Fruit fly (Drosophila melanogaster) whole organism, embryonic: ENCODE measurements around the gene Ir67a.

ENCODE experiments used
- BtbVII ChIP-seq: fragments of 200-800 bp; sonication (Bioruptor generic); optimal IDR thresholded peaks from 3 replicates; lab custom pipeline; 2017; ENCODE audit warnings: missing biosample characterization, mild to moderate bottlenecking, missing genetic modification characterization
- CG10147 ChIP-seq: fragments of 200-800 bp; sonication (Bioruptor generic); optimal IDR thresholded peaks from 2 replicates; lab custom pipeline; 2019; ENCODE audit warnings: missing biosample characterization, mild to moderate bottlenecking, missing genetic modification characterization, moderate library complexity
- CG10366 ChIP-seq: fragments of 200-800 bp; sonication (Bioruptor generic); IDR thresholded peaks from 2 replicates; pipeline ENCODE4 v1.3.6; 2022; ENCODE audit warnings: missing biosample characterization, missing genetic modification characterization
- CG10543 ChIP-seq: fragments of 200-800 bp; sonication (Bioruptor generic); optimal IDR thresholded peaks from 3 replicates; lab custom pipeline; 2017; ENCODE audit warnings: missing biosample characterization, mild to moderate bottlenecking, missing genetic modification characterization, moderate library complexity
- CG13624 ChIP-seq: fragments of 200-800 bp; sonication (Bioruptor generic); optimal IDR thresholded peaks from 2 replicates; lab custom pipeline; 2016; ENCODE audit warnings: missing biosample characterization, missing genetic modification characterization
- CG13894 ChIP-seq: fragments of 200-800 bp; sonication (Bioruptor generic); optimal IDR thresholded peaks from 3 replicates; lab custom pipeline; 2018; ENCODE audit warnings: missing biosample characterization, mild to moderate bottlenecking, missing genetic modification characterization, moderate library complexity
- CG15514 ChIP-seq: fragments of 200-800 bp; sonication (Bioruptor generic); optimal IDR thresholded peaks from 3 replicates; lab custom pipeline; 2017; ENCODE audit warnings: missing biosample characterization, missing genetic modification characterization, mild to moderate bottlenecking, moderate library complexity, missing genetic modification reagents
- CG17385 ChIP-seq: fragments of 200-800 bp; sonication (Bioruptor generic); optimal IDR thresholded peaks from 3 replicates; lab custom pipeline; 2018; ENCODE audit warnings: missing biosample characterization, mild to moderate bottlenecking, missing genetic modification characterization
- CG34224 ChIP-seq: fragments of 200-800 bp; sonication (Bioruptor generic); IDR thresholded peaks from 3 replicates; pipeline ENCODE4 v1.3.6; 2022; ENCODE audit warnings: missing biosample characterization, missing genetic modification characterization; ENCODE audit not compliant: partially characterized antibody
- CG34422 ChIP-seq: fragments of 200-800 bp; sonication (Bioruptor generic); IDR thresholded peaks from 3 replicates; pipeline ENCODE4 v1.3.6; 2022; ENCODE audit warnings: missing biosample characterization, missing genetic modification characterization
- CG8359 ChIP-seq: fragments of 200-800 bp; sonication (Bioruptor generic); optimal IDR thresholded peaks from 2 replicates; lab custom pipeline; 2017; ENCODE audit warnings: missing biosample characterization, mild to moderate bottlenecking, missing genetic modification characterization, borderline replicate concordance
- CG8478 ChIP-seq: fragments of >200 bp; optimal IDR thresholded peaks from 2 replicates; lab custom pipeline; 2018
- CHES-1-like ChIP-seq: fragments of 200-800 bp; sonication (Bioruptor generic); optimal IDR thresholded peaks from 2 replicates; lab custom pipeline; 2016; ENCODE audit warnings: missing biosample characterization, missing genetic modification characterization
- Dbx ChIP-seq: fragments of 200-800 bp; sonication (Bioruptor generic); IDR thresholded peaks from 3 replicates; pipeline ENCODE4 v1.3.6; 2022; ENCODE audit warnings: missing biosample characterization, missing genetic modification characterization
- Deaf1 ChIP-seq: fragments of 200-800 bp; optimal IDR thresholded peaks from 3 replicates; lab custom pipeline; 2019; ENCODE audit warnings: missing biosample characterization, mild to moderate bottlenecking, missing genetic modification characterization, moderate library complexity
- Dref ChIP-seq: fragments of 200-800 bp; sonication (Bioruptor generic); IDR thresholded peaks from 2 replicates; pipeline ENCODE4 v1.3.6; 2022; ENCODE audit warnings: missing biosample characterization, missing genetic modification characterization
- Drgx ChIP-seq: fragments of 200-800 bp; sonication (Bioruptor generic); IDR thresholded peaks from 2 replicates; pipeline ENCODE4 v1.3.6; 2022; ENCODE audit warnings: missing biosample characterization, missing genetic modification characterization
- Eip74EF ChIP-seq, 2 experiments: fragments of 200-800 bp in 1 of 2; fragments of >200 bp in 1 of 2; sonication (Bioruptor generic) in 1 of 2; optimal IDR thresholded peaks; 2 replicates each; lab custom pipeline; 2017 to 2019; ENCODE audit warnings: missing biosample characterization in 2 of 2, missing genetic modification characterization in 2 of 2, mild to moderate bottlenecking in 1 of 2, moderate library complexity in 1 of 2
- Hand ChIP-seq: fragments of 200-800 bp; sonication (Bioruptor generic); optimal IDR thresholded peaks from 2 replicates; lab custom pipeline; 2017; ENCODE audit warnings: mild to moderate bottlenecking, missing biosample characterization, missing genetic modification reagents, missing genetic modification characterization
- Jarid2 ChIP-seq: fragments of 200-800 bp; sonication (Bioruptor generic); optimal IDR thresholded peaks from 3 replicates; lab custom pipeline; 2017; ENCODE audit warnings: mild to moderate bottlenecking, missing biosample characterization, missing genetic modification reagents, missing genetic modification characterization
- MTF-1 ChIP-seq: fragments of 200-800 bp; sonication (Bioruptor generic); optimal IDR thresholded peaks from 2 replicates; lab custom pipeline; 2018; ENCODE audit warnings: missing biosample characterization, mild to moderate bottlenecking, missing genetic modification characterization, borderline replicate concordance
- Max ChIP-seq: fragments of 200-800 bp; sonication (Bioruptor generic); optimal IDR thresholded peaks from 2 replicates; lab custom pipeline; 2016; ENCODE audit warnings: missing biosample characterization, mild to moderate bottlenecking, missing genetic modification characterization
- Med ChIP-seq: fragments of 200-800 bp; sonication (Bioruptor generic); peaks from one replicate; lab custom pipeline; 2016; ENCODE audit warnings: missing biosample characterization, missing genetic modification characterization, mild to moderate bottlenecking, inconsistent platforms, moderate library complexity
- Meics ChIP-seq: fragments of 200-800 bp; sonication (Bioruptor generic); optimal IDR thresholded peaks from 2 replicates; lab custom pipeline; 2017; ENCODE audit warnings: missing biosample characterization, mild to moderate bottlenecking, missing genetic modification characterization
- Myb ChIP-seq: fragments of 200-800 bp; sonication (Bioruptor generic); optimal IDR thresholded peaks from 2 replicates; lab custom pipeline; 2016; ENCODE audit warnings: missing biosample characterization, missing genetic modification characterization
- Nf-YC ChIP-seq: fragments of 200-800 bp; optimal IDR thresholded peaks from 3 replicates; lab custom pipeline; 2019; ENCODE audit warnings: missing biosample characterization, mild to moderate bottlenecking, missing genetic modification characterization, moderate library complexity
- Rfx ChIP-seq: fragments of 200-800 bp; sonication (Bioruptor generic); IDR thresholded peaks from 2 replicates; pipeline ENCODE4 v1.3.6; 2022; ENCODE audit warnings: missing biosample characterization, missing genetic modification characterization
- Scr ChIP-seq: fragments of 200-800 bp; sonication (Bioruptor generic); IDR thresholded peaks from 2 replicates; pipeline ENCODE4 v1.3.6; 2022; ENCODE audit warnings: missing biosample characterization, missing genetic modification characterization; ENCODE audit not compliant: partially characterized antibody
- Xrp1 ChIP-seq: fragments of 200-800 bp; sonication (Bioruptor generic); IDR thresholded peaks from 2 replicates; pipeline ENCODE4 v1.3.6; 2022; ENCODE audit warnings: missing biosample characterization, missing genetic modification characterization
- abd-A ChIP-seq: fragments of 200-800 bp; sonication (Bioruptor generic); optimal IDR thresholded peaks from 3 replicates; lab custom pipeline; 2019; ENCODE audit warnings: missing biosample characterization, mild to moderate bottlenecking, missing genetic modification characterization, moderate library complexity
- ash1 ChIP-seq: fragments of 200-800 bp; sonication (Bioruptor generic); optimal IDR thresholded peaks from 2 replicates; lab custom pipeline; 2018; ENCODE audit warnings: missing biosample characterization, mild to moderate bottlenecking, missing genetic modification characterization
- ato ChIP-seq: fragments of 200-800 bp; sonication (Bioruptor generic); IDR thresholded peaks from 2 replicates; pipeline ENCODE4 v1.3.6; 2022; ENCODE audit warnings: missing biosample characterization, missing genetic modification characterization; ENCODE audit not compliant: partially characterized antibody
- bowl ChIP-seq: fragments of 200-800 bp; sonication (Bioruptor generic); IDR thresholded peaks from 2 replicates; pipeline ENCODE4 v1.3.6; 2022; ENCODE audit warnings: missing biosample characterization, missing genetic modification characterization
- cwo ChIP-seq: fragments of 200-800 bp; sonication (Bioruptor generic); optimal IDR thresholded peaks from 3 replicates; lab custom pipeline; 2017; ENCODE audit warnings: missing biosample characterization, missing genetic modification characterization, mild to moderate bottlenecking, moderate library complexity, missing genetic modification reagents
- hkb ChIP-seq, 2 experiments: fragments of 200-800 bp in 1 of 2; fragments of >200 bp in 1 of 2; sonication (Bioruptor generic) in 1 of 2; IDR thresholded peaks in 1 of 2; optimal IDR thresholded peaks in 1 of 2; 2 replicates each; pipeline versions ENCODE4 v1.3.6 to Lab custom; 2017 to 2022; ENCODE audit warnings: missing biosample characterization in 1 of 2, missing genetic modification characterization in 1 of 2
- ken ChIP-seq: fragments of 200-800 bp; sonication (Bioruptor generic); IDR thresholded peaks from 3 replicates; pipeline ENCODE4 v1.3.6; 2022; ENCODE audit warnings: missing biosample characterization, missing genetic modification characterization
- kni ChIP-seq: fragments of 200-800 bp; sonication (Bioruptor generic); optimal IDR thresholded peaks from 3 replicates; lab custom pipeline; 2017; ENCODE audit warnings: mild to moderate bottlenecking, missing biosample characterization, missing genetic modification reagents, missing genetic modification characterization
- mirr ChIP-seq: fragments of 200-800 bp; sonication (Bioruptor generic); optimal IDR thresholded peaks from 3 replicates; lab custom pipeline; 2018; ENCODE audit warnings: missing biosample characterization, mild to moderate bottlenecking, missing genetic modification characterization
- nau ChIP-seq: fragments of 200-800 bp; sonication (Bioruptor generic); optimal IDR thresholded peaks from 3 replicates; lab custom pipeline; 2017; ENCODE audit warnings: missing biosample characterization, mild to moderate bottlenecking, missing genetic modification characterization, missing genetic modification reagents
- nom ChIP-seq: fragments of 200-800 bp; sonication (Bioruptor generic); optimal IDR thresholded peaks from 2 replicates; lab custom pipeline; 2017; ENCODE audit warnings: missing biosample characterization, missing genetic modification characterization, mild to moderate bottlenecking, moderate library complexity, missing genetic modification reagents
- pzg ChIP-seq: fragments of 200-800 bp; sonication (Bioruptor generic); optimal IDR thresholded peaks from 3 replicates; lab custom pipeline; 2018; ENCODE audit warnings: missing biosample characterization, mild to moderate bottlenecking, missing genetic modification characterization, moderate library complexity
- ranshi ChIP-seq: fragments of 200-800 bp; sonication (Bioruptor generic); IDR thresholded peaks from 2 replicates; pipeline ENCODE4 v1.3.6; 2022; ENCODE audit warnings: missing biosample characterization, missing genetic modification characterization
- scrt ChIP-seq: fragments of 200-800 bp; sonication (Bioruptor generic); optimal IDR thresholded peaks from 2 replicates; lab custom pipeline; 2018; ENCODE audit warnings: missing biosample characterization, mild to moderate bottlenecking, missing genetic modification characterization, moderate library complexity
- sens ChIP-seq: fragments of 200-800 bp; sonication (Bioruptor generic); peaks from one replicate; lab custom pipeline; 2016; ENCODE audit warnings: missing biosample characterization, missing genetic modification characterization
- slbo ChIP-seq: fragments of 200-800 bp; sonication (Bioruptor generic); IDR thresholded peaks from 2 replicates; pipeline ENCODE4 v1.3.6; 2022; ENCODE audit warnings: missing biosample characterization, missing genetic modification characterization
- sob ChIP-seq: fragments of 200-800 bp; sonication (Bioruptor generic); IDR thresholded peaks from 2 replicates; pipeline ENCODE4 v1.3.6; 2022; ENCODE audit warnings: missing biosample characterization, missing genetic modification characterization
- tap ChIP-seq: fragments of 200-800 bp; optimal IDR thresholded peaks from 3 replicates; lab custom pipeline; 2019; ENCODE audit warnings: missing biosample characterization, mild to moderate bottlenecking, missing genetic modification characterization, moderate library complexity
- unpg ChIP-seq: fragments of 200-800 bp; sonication (Bioruptor generic); optimal IDR thresholded peaks from 3 replicates; lab custom pipeline; 2018; ENCODE audit warnings: missing biosample characterization, mild to moderate bottlenecking, missing genetic modification characterization, moderate library complexity

The Ir67a gene

dm6 chr3L:9546875-9547324, 3.1 kb upstream of the Ir67a start, which contains the start of gene CG42673 (continued):
- TF ChIP-seq pzg (GFP tag; lab: Kevin White, UChicago): no peak
- peak; percentile 39 for TF ChIP-seq tap (tag; lab: Kevin White, UChicago)
- TF ChIP-seq ken: 0 out of 3 replicates have a peak, but pooled peaks have one; percentile 20
- no peak for TF ChIP-seq CHES-1-like
- peak; percentile 17 for TF ChIP-seq sens (GFP tag; lab: Kevin White, UChicago)
- peak; percentile 32 for TF ChIP-seq kni (GFP tag; lab: Kevin White, UChicago)
- TF ChIP-seq Jarid2 (GFP tag; lab: Kevin White, UChicago): peak; percentile 95
- TF ChIP-seq bowl: peak; percentile 22; the same call in 1 of the 2 replicates
- 0 out of 2 replicates have a peak, but pooled peaks have one; percentile 18 for TF ChIP-seq Scr
- peak; percentile 14 for TF ChIP-seq CG15514 (GFP tag; lab: Kevin White, UChicago)
- peak; percentile 82 for TF ChIP-seq nom (GFP tag; lab: Kevin White, UChicago)
- no peak for TF ChIP-seq CG8478 (lab: Kevin White, UChicago)
- no peak for TF ChIP-seq unpg (GFP tag; lab: Kevin White, UChicago)
- TF ChIP-seq CG10543: peak; percentile 37
- 0 out of 2 replicates have a peak, but pooled peaks have one; percentile 5 for TF ChIP-seq Xrp1 (GFP tag; lab: Robert Waterston, UW)
- peak; percentile 13; the same call in 1 of the 2 replicates for TF ChIP-seq slbo
- TF ChIP-seq CG34224 (GFP tag; lab: Robert Waterston, UW): 0 out of 3 replicates have a peak, but pooled peaks have one; percentile 39
- peak; percentile 16 for TF ChIP-seq CG10147 (GFP tag; lab: Kevin White, UChicago)
- TF ChIP-seq Dref (GFP tag; lab: Robert Waterston, UW): no peak
- 0 out of 2 replicates have a peak, but pooled peaks have one; percentile 33 for TF ChIP-seq ato (GFP tag; lab: Robert Waterston, UW)
- peak; percentile 72; the same call in 1 of the 3 replicates for TF ChIP-seq CG34422 (GFP tag; lab: Robert Waterston, UW)
- TF ChIP-seq Rfx (GFP tag; lab: Robert Waterston, UW): peak; percentile 25; the same call in 1 of the 2 replicates
- peak; percentile 9 for TF ChIP-seq Meics
- no peak for TF ChIP-seq Myb (GFP tag; lab: Kevin White, UChicago)
- peak; percentile 42 for TF ChIP-seq MTF-1 (GFP tag; lab: Kevin White, UChicago)
- TF ChIP-seq Max (GFP tag; lab: Kevin White, UChicago): peak; percentile 69
- TF ChIP-seq Hand: peak; percentile 28
- TF ChIP-seq CG10366 (GFP tag; lab: Robert Waterston, UW): peak; percentile 70
- TF ChIP-seq nau (GFP tag; lab: Kevin White, UChicago): peak; percentile 27
- peak; percentile 8 for TF ChIP-seq ash1
- peak in 1 of 2 experiments; percentile 40 for TF ChIP-seq Eip74EF (GFP tag; optimal IDR thresholded peaks at IDR 0.05; lab: Kevin White, UChicago)
- peak; percentile 60 for TF ChIP-seq Drgx
- TF ChIP-seq Deaf1: peak; percentile 95
- TF ChIP-seq Nf-YC: peak; percentile 99
- TF ChIP-seq CG17385 (GFP tag; lab: Kevin White, UChicago): peak; percentile 24
- peak; percentile 9 for TF ChIP-seq CG13624 (GFP tag; lab: Kevin White, UChicago)
- TF ChIP-seq Dbx (GFP tag; lab: Robert Waterston, UW): peak; percentile 49; the same call in 1 of the 3 replicates
- TF ChIP-seq mirr (GFP tag; lab: Kevin White, UChicago): peak; percentile 49
- no peak for TF ChIP-seq hkb (optimal IDR thresholded peaks at IDR 0.05; lab: Kevin White, UChicago)
- TF ChIP-seq hkb (GFP tag; IDR thresholded peaks at IDR 0.05; lab: Robert Waterston, UW): peak; percentile 52
- peak; percentile 27; the same call in 1 of the 2 replicates for TF ChIP-seq ranshi (GFP tag; lab: Robert Waterston, UW)
- TF ChIP-seq sob (GFP tag; lab: Robert Waterston, UW): 0 out of 2 replicates have a peak, but pooled peaks have one; percentile 25
- peak; percentile 99 for TF ChIP-seq cwo (GFP tag; lab: Kevin White, UChicago)
- TF ChIP-seq CG8359 (GFP tag; lab: Kevin White, UChicago): peak; percentile 0
- TF ChIP-seq Med (GFP tag; lab: Kevin White, UChicago): peak; percentile 82
- TF ChIP-seq BtbVII (GFP tag; lab: Kevin White, UChicago): peak; percentile 58
- TF ChIP-seq CG13894 (tag; lab: Kevin White, UChicago): peak; percentile 31
- peak; percentile 83 for TF ChIP-seq abd-A
- TF ChIP-seq scrt (GFP tag; lab: Kevin White, UChicago): peak; percentile 7
